Worm (Caenorhabditis elegans) whole organism, L1 larva: Measurements from ENCODE around the gene F58B4.2.

Experiments
- ama-1 ChIP-seq: fragments of 150-350 bp; optimal IDR thresholded peaks from 2 replicates; lab custom pipeline; 2014
- lin-35 ChIP-seq, 2 experiments: fragments of 150-350 bp; optimal IDR thresholded peaks; 2 replicates each; lab custom pipeline; 2014; ENCODE audit warnings: missing biosample characterization in 2 of 2, missing genetic modification characterization in 2 of 2, missing genetic modification reagents in 2 of 2
- mep-1 ChIP-seq: fragments of 150-350 bp; optimal IDR thresholded peaks from 2 replicates; lab custom pipeline; 2014; ENCODE audit warnings: missing biosample characterization, missing genetic modification characterization
- nhr-28 ChIP-seq: fragments of 150-350 bp; optimal IDR thresholded peaks from 2 replicates; lab custom pipeline; 2014; ENCODE audit warnings: missing biosample characterization, missing genetic modification characterization
- nhr-77 ChIP-seq: fragments of 150-350 bp; optimal IDR thresholded peaks from 2 replicates; lab custom pipeline; 2014; ENCODE audit warnings: missing biosample characterization, missing genetic modification characterization

DNA sequence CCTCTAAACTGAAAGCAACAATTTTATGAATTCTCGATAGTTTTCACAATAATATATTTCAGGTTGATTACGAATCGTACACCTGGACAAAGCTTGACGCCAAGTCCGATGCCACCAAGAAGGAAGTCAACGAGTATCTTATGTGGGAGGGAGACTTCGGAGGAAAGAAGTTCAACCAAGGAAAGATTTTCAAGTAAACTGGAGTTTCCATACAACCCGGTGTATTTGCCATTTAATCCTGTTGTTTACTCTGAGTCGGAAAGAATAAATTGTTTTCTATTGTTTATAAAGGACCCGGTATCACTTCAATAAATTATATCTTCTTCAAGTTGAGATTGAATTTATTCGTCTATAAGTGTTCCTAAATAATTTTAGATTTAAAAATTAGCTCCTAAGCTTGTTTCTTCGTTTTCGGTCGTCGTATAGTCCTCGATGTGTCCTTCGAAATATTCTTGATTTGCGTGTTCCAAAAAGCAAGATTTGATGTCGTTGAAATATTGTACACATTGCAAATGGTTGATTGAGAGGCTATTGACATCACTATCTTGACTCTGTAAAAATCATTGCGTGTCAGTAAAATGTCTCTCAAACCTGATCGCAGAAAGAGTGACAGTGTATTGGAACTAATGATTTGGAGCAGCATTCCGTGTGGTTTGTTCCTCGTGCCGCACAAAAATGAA, 49.5 kb upstream of the F58B4.2 start:
- TF ChIP-seq mep-1 (tag; lab: Kevin White, UChicago) (no peak), ama-1 (no peak), lin-35 (GFP tag; optimal IDR thresholded peaks at IDR 0.05; lab: Kevin White, UChicago) (no peak), nhr-28 (tag; lab: Kevin White, UChicago) (no peak), nhr-77 (tag; lab: Kevin White, UChicago) (no peak)
